Comparison of ENCODE assay signal across 1 fruit fly cellular context in genomic region chr3L:5297237-5297636, dm6.
TF ChIP-seq lines count a peak whose summit lies in the region.

No protein-coding gene starts in this region.

TF ChIP-seq in whole organism, embryonic, 481 proteins besides CTCF, POLR2A, EP300 and RAD21 (continued from another document):
- TF ChIP-seq Lim3 (GFP tag; IDR thresholded peaks at IDR 0.05; lab: Robert Waterston, UW) (no peak), corto (GFP tag; optimal IDR thresholded peaks at IDR 0.05; lab: Kevin White, UChicago) (no peak), Xrp1 (GFP tag; IDR thresholded peaks at IDR 0.05; lab: Robert Waterston, UW) (0 out of 2 replicates have a peak, but pooled peaks have one; percentile 26), CG9932 (GFP tag; IDR thresholded peaks at IDR 0.05; lab: Robert Waterston, UW) (0 out of 2 replicates have a peak, but pooled peaks have one; percentile 28), CG30403 (GFP tag; optimal IDR thresholded peaks at IDR 0.05; lab: Kevin White, UChicago) (peak; percentile 1), Fer1 (GFP tag; optimal IDR thresholded peaks at IDR 0.05; lab: Kevin White, UChicago) (peak; percentile 64), nmo (GFP tag; optimal IDR thresholded peaks at IDR 0.05; lab: Kevin White, UChicago) (peak; percentile 1), Oli (tag; optimal IDR thresholded peaks at IDR 0.05; lab: Kevin White, UChicago) (peak; percentile 1), CG7556 (GFP tag; optimal IDR thresholded peaks at IDR 0.05; lab: Kevin White, UChicago) (peak; percentile 18), CG3065 (GFP tag; optimal IDR thresholded peaks at IDR 0.05; lab: Kevin White, UChicago) (no peak), Atf6 (GFP tag; IDR thresholded peaks at IDR 0.05; lab: Robert Waterston, UW) (peak; percentile 48; the same call in 1 of the 2 replicates), CG3847 (GFP tag; IDR thresholded peaks at IDR 0.05; lab: Robert Waterston, UW) (peak; percentile 11; the same call in 1 of the 2 replicates), CG2129 (GFP tag; IDR thresholded peaks at IDR 0.05; lab: Robert Waterston, UW; ENCODE audit: partially characterized antibody) (no peak), CG31388 (GFP tag; optimal IDR thresholded peaks at IDR 0.05; lab: Kevin White, UChicago) (no peak), lilli (GFP tag; optimal IDR thresholded peaks at IDR 0.05; lab: Kevin White, UChicago) (peak; percentile 1), dysf (GFP tag; IDR thresholded peaks at IDR 0.05; lab: Robert Waterston, UW) (0 out of 3 replicates have a peak, but pooled peaks have one; percentile 38), CG9797 (GFP tag; optimal IDR thresholded peaks at IDR 0.05; lab: Kevin White, UChicago) (no peak), CG17385 (GFP tag; optimal IDR thresholded peaks at IDR 0.05; lab: Kevin White, UChicago) (peak; percentile 9), disco-r (GFP tag; optimal IDR thresholded peaks at IDR 0.05; lab: Kevin White, UChicago) (no peak), Fer3 (tag; optimal IDR thresholded peaks at IDR 0.05; lab: Kevin White, UChicago) (peak; percentile 43), Meics (GFP tag; optimal IDR thresholded peaks at IDR 0.05; lab: Kevin White, UChicago) (peak; percentile 28), danr (GFP tag; IDR thresholded peaks at IDR 0.05; lab: Robert Waterston, UW) (no peak), CG3281 (GFP tag; optimal IDR thresholded peaks at IDR 0.05; lab: Kevin White, UChicago) (peak; percentile 47), CG13624 (GFP tag; optimal IDR thresholded peaks at IDR 0.05; lab: Kevin White, UChicago) (peak; percentile 5), sug (tag; optimal IDR thresholded peaks at IDR 0.05; lab: Kevin White, UChicago) (peak; percentile 5), Rfx (GFP tag; IDR thresholded peaks at IDR 0.05; lab: Robert Waterston, UW) (peak; percentile 44; the same call in 1 of the 2 replicates), CG3163 (GFP tag; optimal IDR thresholded peaks at IDR 0.05; lab: Kevin White, UChicago) (no peak), jigr1 (GFP tag; IDR thresholded peaks at IDR 0.05; lab: Robert Waterston, UW) (no peak), dmrt99B (tag; optimal IDR thresholded peaks at IDR 0.05; lab: Kevin White, UChicago) (peak; percentile 36), Mes4 (GFP tag; optimal IDR thresholded peaks at IDR 0.05; lab: Kevin White, UChicago) (no peak), Hand (GFP tag; optimal IDR thresholded peaks at IDR 0.05; lab: Kevin White, UChicago) (peak; percentile 22), NFAT (GFP tag; IDR thresholded peaks at IDR 0.05; lab: Robert Waterston, UW) (no peak), CG8924 (tag; optimal IDR thresholded peaks at IDR 0.05; lab: Kevin White, UChicago) (peak; percentile 16), CG33557 (GFP tag; optimal IDR thresholded peaks at IDR 0.05; lab: Kevin White, UChicago) (no peak), stc (GFP tag; IDR thresholded peaks at IDR 0.05; lab: Robert Waterston, UW) (no peak), Dek (tag; optimal IDR thresholded peaks at IDR 0.05; lab: Kevin White, UChicago) (no peak), esg (GFP tag; conservative IDR thresholded peaks at IDR 0.05; lab: Robert Waterston, UW) (0 out of 2 replicates have a peak, but pooled peaks have one; percentile 11), slp2 (GFP tag; optimal IDR thresholded peaks at IDR 0.05; lab: Kevin White, UChicago) (no peak), gt (GFP tag; IDR thresholded peaks at IDR 0.05; lab: Robert Waterston, UW) (no peak), D (optimal IDR thresholded peaks at IDR 0.05; lab: Kevin White, UChicago) (no peak), D (GFP tag; optimal IDR thresholded peaks at IDR 0.05; lab: Kevin White, UChicago) (no peak), NfI (GFP tag; optimal IDR thresholded peaks at IDR 0.05; lab: Kevin White, UChicago) (peak; percentile 12), ci (GFP tag; IDR thresholded peaks at IDR 0.05; lab: Robert Waterston, UW) (0 out of 3 replicates have a peak, but pooled peaks have one; percentile 18), CG10147 (GFP tag; optimal IDR thresholded peaks at IDR 0.05; lab: Kevin White, UChicago) (peak; percentile 13), CG5953 (GFP tag; IDR thresholded peaks at IDR 0.05; lab: Robert Waterston, UW) (no peak), phol (tag; optimal IDR thresholded peaks at IDR 0.05; lab: Kevin White, UChicago) (peak; percentile 14), CG12769 (tag; optimal IDR thresholded peaks at IDR 0.05; lab: Kevin White, UChicago) (peak; percentile 38), CoRest (tag; optimal IDR thresholded peaks at IDR 0.05; lab: Kevin White, UChicago) (peak; percentile 29), CG11504 (tag; optimal IDR thresholded peaks at IDR 0.05; lab: Kevin White, UChicago) (peak; percentile 59), crc (GFP tag; optimal IDR thresholded peaks at IDR 0.05; lab: Kevin White, UChicago) (no peak), cwo (GFP tag; optimal IDR thresholded peaks at IDR 0.05; lab: Kevin White, UChicago) (peak; percentile 31), lmd (GFP tag; IDR thresholded peaks at IDR 0.05; lab: Robert Waterston, UW) (0 out of 2 replicates have a peak, but pooled peaks have one; percentile 18), CG15514 (GFP tag; optimal IDR thresholded peaks at IDR 0.05; lab: Kevin White, UChicago) (peak; percentile 19), CG2678 (tag; optimal IDR thresholded peaks at IDR 0.05; lab: Kevin White, UChicago) (peak; percentile 66), CG12391 (tag; optimal IDR thresholded peaks at IDR 0.05; lab: Kevin White, UChicago) (peak; percentile 14), Deaf1 (tag; optimal IDR thresholded peaks at IDR 0.05; lab: Kevin White, UChicago) (peak; percentile 1), CG17359 (tag; optimal IDR thresholded peaks at IDR 0.05; lab: Kevin White, UChicago) (peak; percentile 11), lab (GFP tag; optimal IDR thresholded peaks at IDR 0.05; lab: Kevin White, UChicago) (peak; percentile 61), prd (optimal IDR thresholded peaks at IDR 0.05; lab: Kevin White, UChicago) (no peak), prd (GFP tag; IDR thresholded peaks at IDR 0.05; lab: Robert Waterston, UW) (peak; percentile 43; the same call in 1 of the 3 replicates)
